Worm (Caenorhabditis elegans) whole organism, mixed stage, embryonic: ENCODE results near the gene clec-29.

Source experiments
- M03D4.4 ChIP-seq: sonication (generic microtip); optimal IDR thresholded peaks from 2 replicates; lab custom pipeline; 2017; ENCODE audit warnings: mild to moderate bottlenecking, missing genetic modification characterization, missing compliant biosample characterization
- bed-3 ChIP-seq: fragments of 200-800 bp; sonication (Bioruptor generic); optimal IDR thresholded peaks from 3 replicates; lab custom pipeline; 2018; ENCODE audit warnings: mild to moderate bottlenecking, missing genetic modification characterization, moderate library complexity, missing compliant biosample characterization
- ceh-39 ChIP-seq: fragments of 150-350 bp; optimal IDR thresholded peaks from 2 replicates; lab custom pipeline; 2014; ENCODE audit warnings: missing biosample characterization, missing genetic modification characterization
- ceh-43 ChIP-seq: fragments of 200-800 bp; sonication (Bioruptor generic); optimal IDR thresholded peaks from 2 replicates; lab custom pipeline; 2018; ENCODE audit warnings: mild to moderate bottlenecking, missing genetic modification characterization, moderate library complexity, missing compliant biosample characterization
- ces-1 ChIP-seq: fragments of 150-350 bp; optimal IDR thresholded peaks from 2 replicates; lab custom pipeline; 2014; ENCODE audit warnings: missing biosample characterization, missing genetic modification reagents, missing genetic modification characterization
- cnd-1 ChIP-seq: fragments of 200-800 bp; sonication (Bioruptor generic); optimal IDR thresholded peaks from 2 replicates; lab custom pipeline; 2018; ENCODE audit warnings: mild to moderate bottlenecking, missing genetic modification characterization, missing compliant biosample characterization
- drap-1 ChIP-seq: fragments of 200-800 bp; sonication (Bioruptor generic); optimal IDR thresholded peaks from 3 replicates; lab custom pipeline; 2018; ENCODE audit warnings: mild to moderate bottlenecking, missing genetic modification characterization, missing compliant biosample characterization
- flh-1 ChIP-seq: fragments of 200-800 bp; sonication (Bioruptor generic); optimal IDR thresholded peaks from 2 replicates; lab custom pipeline; 2018; ENCODE audit warnings: mild to moderate bottlenecking, missing genetic modification characterization, moderate library complexity, missing compliant biosample characterization
- hlh-1 ChIP-seq: fragments of 150-350 bp; optimal IDR thresholded peaks from 2 replicates; lab custom pipeline; 2014; ENCODE audit warnings: missing biosample characterization, missing genetic modification reagents, missing genetic modification characterization
- lin-13 ChIP-seq: fragments of 150-350 bp; optimal IDR thresholded peaks from 2 replicates; lab custom pipeline; 2014; ENCODE audit warnings: missing biosample characterization, missing genetic modification characterization
- lin-32 ChIP-seq: fragments of 200-800 bp; sonication (Bioruptor generic); optimal IDR thresholded peaks from 2 replicates; lab custom pipeline; 2018; ENCODE audit warnings: mild to moderate bottlenecking, missing genetic modification characterization, missing compliant biosample characterization
- lsy-2 ChIP-seq: fragments of 150-350 bp; optimal IDR thresholded peaks from 2 replicates; lab custom pipeline; 2014; ENCODE audit warnings: missing biosample characterization, missing genetic modification characterization
- mab-5 ChIP-seq: fragments of 150-350 bp; optimal IDR thresholded peaks from 2 replicates; lab custom pipeline; 2014; ENCODE audit warnings: missing biosample characterization, missing genetic modification characterization
- mep-1 ChIP-seq: fragments of 150-350 bp; optimal IDR thresholded peaks from 2 replicates; lab custom pipeline; 2017; ENCODE audit warnings: missing biosample characterization, missing genetic modification reagents, missing genetic modification characterization, inconsistent platforms
- nhr-12 ChIP-seq: fragments of 150-350 bp; optimal IDR thresholded peaks from 2 replicates; lab custom pipeline; 2014; ENCODE audit warnings: missing biosample characterization, missing genetic modification characterization
- nhr-237 ChIP-seq: fragments of 150-350 bp; optimal IDR thresholded peaks from 2 replicates; lab custom pipeline; 2014; ENCODE audit warnings: missing biosample characterization, missing genetic modification characterization
- nhr-28 ChIP-seq: fragments of 150-350 bp; optimal IDR thresholded peaks from 2 replicates; lab custom pipeline; 2014; ENCODE audit warnings: missing biosample characterization, missing genetic modification characterization
- pha-4 ChIP-seq: fragments of 150-350 bp; optimal IDR thresholded peaks from 2 replicates; lab custom pipeline; 2018; ENCODE audit warnings: missing biosample characterization, missing genetic modification reagents, missing genetic modification characterization
- sem-2 ChIP-seq: fragments of 200-800 bp; sonication (Bioruptor generic); optimal IDR thresholded peaks from 2 replicates; lab custom pipeline; 2018; ENCODE audit warnings: mild to moderate bottlenecking, missing genetic modification characterization, missing compliant biosample characterization
- snpc-4 ChIP-seq: fragments of 150-350 bp; optimal IDR thresholded peaks from 2 replicates; lab custom pipeline; 2014; ENCODE audit warnings: missing biosample characterization, missing genetic modification characterization
- sptf-1 ChIP-seq: sonication (generic microtip); optimal IDR thresholded peaks from 2 replicates; lab custom pipeline; 2017; ENCODE audit warnings: mild to moderate bottlenecking, missing genetic modification characterization, moderate library complexity, missing compliant biosample characterization
- tbx-8 ChIP-seq: fragments of 200-800 bp; sonication (Bioruptor generic); optimal IDR thresholded peaks from 2 replicates; lab custom pipeline; 2018; ENCODE audit warnings: mild to moderate bottlenecking, missing genetic modification characterization, moderate library complexity, missing compliant biosample characterization
- unc-39 ChIP-seq: fragments of 150-350 bp; optimal IDR thresholded peaks from 2 replicates; lab custom pipeline; 2014; ENCODE audit warnings: missing biosample characterization, missing genetic modification characterization
- unc-62 ChIP-seq: fragments of 150-350 bp; optimal IDR thresholded peaks from 2 replicates; lab custom pipeline; 2014; ENCODE audit warnings: missing biosample characterization, missing genetic modification reagents, missing genetic modification characterization
- zip-8 ChIP-seq: fragments of 150-350 bp; optimal IDR thresholded peaks from 2 replicates; lab custom pipeline; 2014; ENCODE audit warnings: missing biosample characterization, missing genetic modification characterization

Gene clec-29

DNA sequence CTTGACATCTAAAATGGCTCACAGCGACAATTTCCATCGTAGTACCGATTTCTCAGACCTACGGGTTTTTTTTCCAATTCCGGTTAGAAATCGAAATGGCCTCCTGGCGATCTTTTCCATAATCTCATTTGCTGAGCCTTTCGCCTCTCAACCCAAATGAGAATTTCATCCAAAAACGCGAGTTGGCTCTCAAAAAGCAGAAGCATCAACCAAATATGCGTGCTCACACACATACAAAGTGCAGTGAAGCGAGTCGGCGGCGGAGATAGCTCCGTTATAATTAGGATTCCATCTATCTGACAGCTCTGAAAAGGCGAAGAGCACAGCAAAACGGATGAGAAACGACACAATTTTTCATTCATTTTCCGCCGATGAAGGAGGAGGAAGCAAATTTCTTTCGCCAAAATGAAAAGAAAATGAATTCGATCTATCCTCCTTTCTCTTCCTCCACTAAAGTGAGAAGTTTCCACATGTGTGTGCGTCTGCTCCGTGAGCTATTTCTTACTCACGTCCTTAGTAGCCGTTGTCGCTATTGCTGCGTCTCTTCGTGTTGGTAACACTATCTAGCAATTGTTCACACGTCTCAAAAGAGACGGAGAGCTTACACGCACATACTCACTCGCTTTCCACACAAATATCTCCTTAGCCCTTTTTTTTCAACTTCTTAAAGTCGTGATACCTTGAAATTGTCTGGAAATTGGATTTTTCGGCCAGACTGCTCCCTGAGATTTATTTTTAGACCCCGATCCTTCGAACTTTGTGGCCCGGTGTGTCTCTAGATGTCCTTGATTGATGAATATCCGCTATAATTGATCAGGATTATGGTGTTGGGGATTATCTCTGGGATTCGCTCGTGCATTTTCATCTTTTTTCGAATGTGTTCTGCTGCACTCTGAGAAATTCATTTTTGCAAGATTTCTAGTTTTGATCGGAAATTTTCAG, 13.4 kb upstream of the clec-29 start:
- no peak for TF ChIP-seq zip-8 (tag; lab: Kevin White, UChicago)
- no peak for TF ChIP-seq lin-13 (tag; lab: Kevin White, UChicago)
- TF ChIP-seq unc-62 (GFP tag; lab: Kevin White, UChicago) = peak; percentile 2
- no peak for TF ChIP-seq mab-5 (tag; lab: Kevin White, UChicago)
- peak; percentile 59 for TF ChIP-seq ces-1 (GFP tag; lab: Kevin White, UChicago)
- no peak for TF ChIP-seq nhr-12 (tag; lab: Kevin White, UChicago)
- TF ChIP-seq drap-1 (GFP tag; lab: Kevin White, UChicago) = peak; percentile 19
- TF ChIP-seq cnd-1 (tag; lab: Kevin White, UChicago) = no peak
- TF ChIP-seq nhr-237 (tag; lab: Kevin White, UChicago) = no peak
- no peak for TF ChIP-seq M03D4.4

ce11 chrV:16749473-16749872, 10.5 kb upstream of the clec-29 start:
- TF ChIP-seq ces-1 (GFP tag; lab: Kevin White, UChicago) (peak; percentile 84), lsy-2 (no peak)

DNA sequence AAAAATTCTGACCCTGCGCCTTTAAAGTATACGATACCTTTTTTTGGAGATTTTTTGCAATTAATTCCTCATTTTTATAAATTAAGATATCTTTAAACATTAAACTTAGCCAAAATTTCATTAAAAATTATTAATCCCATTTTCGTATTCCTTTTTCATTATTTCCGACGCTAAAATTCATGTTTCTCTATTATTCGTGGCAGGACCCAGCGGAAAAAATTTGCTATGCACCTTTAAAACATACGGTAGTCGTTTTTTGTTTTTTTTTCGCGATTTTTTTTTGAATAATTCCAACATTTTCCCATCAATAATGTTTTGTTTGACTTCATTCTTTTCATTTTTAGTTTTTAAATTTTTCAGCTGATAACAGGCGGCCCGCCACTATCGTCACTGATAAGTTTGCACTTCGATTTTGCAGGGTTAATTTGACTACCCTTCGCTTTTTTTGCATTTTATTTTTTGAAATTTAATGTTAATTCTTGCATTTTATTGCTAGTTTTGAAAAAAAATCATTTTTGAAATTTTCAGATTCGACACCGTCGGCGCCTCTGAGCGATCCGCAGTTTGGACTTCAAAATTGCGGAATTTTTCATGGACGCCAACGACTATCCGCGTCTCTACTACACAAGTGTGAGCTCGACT, 8.2 kb upstream of the clec-29 start, which contains the start of gene dkf-2:
TSS of gene dkf-2 (plus strand) at position 592 of the 642 bp plus-strand sequence.
- TF ChIP-seq zip-8 (tag; lab: Kevin White, UChicago) (no peak), mab-5 (tag; lab: Kevin White, UChicago) (no peak), bed-3 (GFP tag; lab: Kevin White, UChicago) (no peak), cnd-1 (tag; lab: Kevin White, UChicago) (no peak), pha-4 (tag; lab: Kevin White, UChicago) (no peak), M03D4.4 (no peak), sem-2 (GFP tag; lab: Kevin White, UChicago) (no peak), ceh-43 (GFP tag; lab: Kevin White, UChicago) (no peak)

ce11 chrV:16746231-16746990, 7.4 kb upstream of the clec-29 start, which contains the start of gene gyg-2:
Gene gyg-2, minus strand, starts transcription at chrV:16746258.
- no peak for TF ChIP-seq mep-1
- TF ChIP-seq zip-8 (tag; lab: Kevin White, UChicago) = no peak
- TF ChIP-seq M03D4.4 = no peak
- TF ChIP-seq lin-13 (tag; lab: Kevin White, UChicago) = no peak

DNA sequence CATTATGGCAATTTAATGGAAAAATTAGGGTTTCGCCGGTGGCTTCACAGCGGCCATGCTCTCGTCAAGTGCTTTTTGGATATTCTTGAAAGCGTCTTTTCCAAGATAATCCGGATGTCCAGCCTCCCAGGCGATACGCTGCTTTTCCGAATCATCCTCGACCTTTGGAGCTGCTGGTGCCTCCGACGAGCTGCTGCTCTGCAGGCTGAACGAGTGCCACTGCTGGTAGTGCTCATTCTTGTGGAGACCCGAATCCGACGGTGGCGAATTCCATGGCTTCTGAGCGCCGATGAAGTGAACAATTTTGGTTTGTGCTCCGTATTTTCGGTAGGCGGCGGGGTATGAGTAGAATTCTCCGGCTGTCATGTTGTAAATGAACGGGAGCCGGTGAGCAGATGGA, 6.2 kb upstream of the clec-29 start:
- TF ChIP-seq sem-2 (GFP tag; lab: Kevin White, UChicago) = no peak

DNA sequence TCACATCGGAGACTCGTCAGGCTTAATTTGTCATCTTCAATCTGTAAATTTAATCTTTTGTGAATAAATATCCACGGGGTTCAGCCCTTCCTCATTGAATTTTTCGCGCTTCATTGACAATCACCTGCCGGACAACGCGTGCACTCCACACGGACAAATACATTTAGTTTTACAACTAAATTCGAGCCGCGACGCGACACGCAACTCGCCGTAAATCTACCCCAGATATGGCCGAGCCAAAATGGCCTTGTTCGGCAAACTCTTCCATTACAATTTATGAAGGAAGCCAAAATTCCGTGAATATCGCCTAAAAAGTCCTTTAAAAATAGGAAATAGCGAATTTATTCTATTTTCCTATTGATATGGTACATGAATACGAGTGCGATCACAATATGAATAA, 5.8 kb upstream of the clec-29 start:
- TF ChIP-seq flh-1 = no peak
- TF ChIP-seq mep-1 = no peak

DNA sequence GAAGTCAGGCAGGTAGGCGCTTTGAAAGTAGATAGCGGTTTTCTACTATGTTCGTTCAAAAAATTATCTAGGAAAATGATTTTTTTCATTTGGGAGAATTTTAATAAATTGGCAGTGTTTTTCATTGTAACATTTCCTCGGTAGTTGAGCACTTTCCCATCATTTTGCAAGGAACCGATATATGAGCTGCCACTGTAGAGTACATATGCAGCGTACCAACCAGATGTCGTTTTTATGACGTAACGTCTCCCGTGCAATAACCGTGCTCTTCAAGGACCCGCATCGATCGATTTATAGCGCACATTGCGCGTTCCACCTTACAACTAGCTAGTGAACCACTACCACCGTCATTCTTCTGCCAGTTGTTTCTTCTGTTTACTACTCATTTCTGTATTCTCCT, 3.1 kb upstream of the clec-29 start, which contains the start of gene T25E12.6:
TSS of gene T25E12.6 (plus strand) at position 301 of the 400 bp plus-strand sequence.
- TF ChIP-seq cnd-1 (tag; lab: Kevin White, UChicago) (peak; percentile 46), mep-1 (no peak), hlh-1 (no peak), nhr-237 (tag; lab: Kevin White, UChicago) (no peak), zip-8 (tag; lab: Kevin White, UChicago) (peak; percentile 41), ceh-39 (tag; lab: Kevin White, UChicago) (peak; percentile 25), unc-62 (GFP tag; lab: Kevin White, UChicago) (no peak), lsy-2 (no peak), lin-32 (no peak)

DNA sequence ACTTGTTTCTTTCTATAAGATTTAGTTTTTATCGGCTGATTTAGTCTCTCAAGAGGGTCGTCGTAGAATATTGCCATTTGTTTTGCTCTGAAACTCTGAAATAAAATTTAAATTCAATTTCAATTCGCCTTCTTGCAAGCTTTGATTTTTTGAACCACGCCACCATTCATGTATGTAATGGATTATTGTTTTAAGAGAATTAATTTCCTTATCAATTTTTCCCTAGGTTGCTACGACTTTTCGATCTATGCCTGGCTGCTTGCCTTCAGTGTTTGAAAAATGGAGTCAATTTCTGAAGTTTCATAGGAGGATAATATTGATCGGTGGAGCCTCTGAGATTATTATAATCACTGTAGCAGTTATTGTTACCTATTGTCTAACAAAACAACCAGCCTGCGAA, 3.5 kb downstream of the clec-29 start, which contains the start of the genes clec-38 and clec-34:
TSS of gene clec-38 (minus strand) at position 101 of the 400 bp plus-strand sequence.
TSS of gene clec-34 (plus strand) at position 248 of the 400 bp plus-strand sequence.
- TF ChIP-seq tbx-8 (GFP tag; lab: Kevin White, UChicago) (no peak), sptf-1 (tag; lab: Kevin White, UChicago) (no peak), bed-3 (GFP tag; lab: Kevin White, UChicago) (no peak), M03D4.4 (no peak), nhr-237 (tag; lab: Kevin White, UChicago) (no peak), nhr-28 (tag; lab: Kevin White, UChicago) (no peak), pha-4 (tag; lab: Kevin White, UChicago) (no peak), snpc-4 (tag; lab: Kevin White, UChicago) (no peak), flh-1 (no peak), mep-1 (no peak), unc-39 (tag; lab: Kevin White, UChicago) (no peak)
